Fruit fly (Drosophila melanogaster) whole organism, prepupa: ENCODE results near the gene Dus1.

Source experiments
- Blimp-1 ChIP-seq: fragments of 200-800 bp; sonication (Bioruptor generic); optimal IDR thresholded peaks from 3 replicates; lab custom pipeline; 2017; ENCODE audit warnings: missing biosample characterization, missing genetic modification characterization, mild to moderate bottlenecking, moderate library complexity, missing genetic modification reagents
- CG10631 ChIP-seq: fragments of 200-800 bp; sonication (Bioruptor generic); optimal IDR thresholded peaks from 2 replicates; lab custom pipeline; 2016; ENCODE audit warnings: missing biosample characterization, missing genetic modification characterization
- CG10669 ChIP-seq: fragments of 200-800 bp; sonication (Bioruptor generic); optimal IDR thresholded peaks from 3 replicates; lab custom pipeline; 2018; ENCODE audit warnings: missing biosample characterization, mild to moderate bottlenecking, missing genetic modification characterization, moderate library complexity
- CG11294 ChIP-seq: fragments of 200-800 bp; sonication (Bioruptor generic); IDR thresholded peaks from 2 replicates; pipeline ENCODE4 v1.3.6; 2022; ENCODE audit warnings: missing biosample characterization, missing genetic modification characterization
- CG11762 ChIP-seq: fragments of 200-800 bp; sonication (Bioruptor generic); optimal IDR thresholded peaks from 3 replicates; lab custom pipeline; 2016; ENCODE audit warnings: missing biosample characterization, missing genetic modification characterization; ENCODE audit not compliant: insufficient read depth
- CG11902 ChIP-seq: fragments of 200-800 bp; sonication (Bioruptor generic); optimal IDR thresholded peaks from 3 replicates; lab custom pipeline; 2016; ENCODE audit warnings: missing biosample characterization, missing genetic modification characterization
- CG15336 ChIP-seq: fragments of 200-800 bp; sonication (Bioruptor generic); IDR thresholded peaks from 2 replicates; pipeline ENCODE4 v1.3.6; 2022; ENCODE audit warnings: missing biosample characterization, missing genetic modification characterization
- CG1621 ChIP-seq: fragments of 200-800 bp; sonication (Bioruptor generic); optimal IDR thresholded peaks from 3 replicates; lab custom pipeline; 2018; ENCODE audit warnings: missing biosample characterization, mild to moderate bottlenecking, missing genetic modification characterization
- CG16779 ChIP-seq: fragments of 200-800 bp; sonication (Bioruptor generic); optimal IDR thresholded peaks from 3 replicates; lab custom pipeline; 2017; ENCODE audit warnings: missing biosample characterization, mild to moderate bottlenecking, missing genetic modification characterization
- CG3032 ChIP-seq: fragments of 200-800 bp; optimal IDR thresholded peaks from 2 replicates; lab custom pipeline; 2019; ENCODE audit warnings: missing biosample characterization, mild to moderate bottlenecking, missing genetic modification characterization, moderate library complexity
- CG32006 ChIP-seq: fragments of 200-800 bp; sonication (Bioruptor generic); optimal IDR thresholded peaks from 3 replicates; lab custom pipeline; 2017; ENCODE audit warnings: missing biosample characterization, mild to moderate bottlenecking, missing genetic modification characterization
- CG34406 ChIP-seq: fragments of 200-800 bp; sonication (Bioruptor generic); optimal IDR thresholded peaks from 3 replicates; lab custom pipeline; 2016; ENCODE audit warnings: missing biosample characterization, missing genetic modification characterization
- CG6276 ChIP-seq: fragments of 200-800 bp; sonication (Bioruptor generic); optimal IDR thresholded peaks from 2 replicates; lab custom pipeline; 2017; ENCODE audit warnings: missing biosample characterization, mild to moderate bottlenecking, missing genetic modification characterization
- CG6792 ChIP-seq: fragments of 200-800 bp; sonication (Bioruptor generic); optimal IDR thresholded peaks from 3 replicates; lab custom pipeline; 2016; ENCODE audit warnings: missing biosample characterization, missing genetic modification characterization
- CG6808 ChIP-seq: fragments of 200-800 bp; sonication (Bioruptor generic); optimal IDR thresholded peaks from 3 replicates; lab custom pipeline; 2017; ENCODE audit warnings: missing biosample characterization, missing genetic modification characterization, mild to moderate bottlenecking, moderate library complexity, missing genetic modification reagents
- CG6854 ChIP-seq: fragments of 200-800 bp; sonication (Bioruptor generic); optimal IDR thresholded peaks from 2 replicates; lab custom pipeline; 2017; ENCODE audit warnings: missing biosample characterization, mild to moderate bottlenecking, missing genetic modification characterization
- CG7368 ChIP-seq: fragments of 200-800 bp; sonication (Bioruptor generic); optimal IDR thresholded peaks from 3 replicates; lab custom pipeline; 2016; ENCODE audit warnings: missing biosample characterization, missing genetic modification characterization
- CG8319 ChIP-seq: fragments of 200-800 bp; sonication (Bioruptor generic); optimal IDR thresholded peaks from 3 replicates; lab custom pipeline; 2016; ENCODE audit warnings: missing biosample characterization, missing genetic modification characterization
- Eip75B ChIP-seq: fragments of 200-800 bp; sonication (Bioruptor generic); optimal IDR thresholded peaks from 3 replicates; lab custom pipeline; 2016; ENCODE audit warnings: missing biosample characterization, missing genetic modification characterization
- Eip93F ChIP-seq: fragments of 200-800 bp; sonication (Bioruptor generic); optimal IDR thresholded peaks from 2 replicates; lab custom pipeline; 2016; ENCODE audit warnings: missing biosample characterization, mild to moderate bottlenecking, missing genetic modification characterization
- Ets96B ChIP-seq: fragments of 200-800 bp; optimal IDR thresholded peaks from 2 replicates; lab custom pipeline; 2019; ENCODE audit warnings: missing biosample characterization, mild to moderate bottlenecking, missing genetic modification characterization, moderate library complexity
- Gug ChIP-seq: fragments of 200-800 bp; sonication (Bioruptor generic); IDR thresholded peaks from 2 replicates; pipeline ENCODE4 v1.3.6; 2022; ENCODE audit warnings: missing biosample characterization, missing genetic modification characterization
- Hr38 ChIP-seq: sonication (Bioruptor generic); optimal IDR thresholded peaks from 2 replicates; lab custom pipeline; 2016; ENCODE audit warnings: missing biosample characterization, missing genetic modification characterization
- Hr39 ChIP-seq: fragments of 200-800 bp; sonication (Bioruptor generic); optimal IDR thresholded peaks from 2 replicates; lab custom pipeline; 2016; ENCODE audit warnings: missing biosample characterization, missing genetic modification characterization
- Hr4 ChIP-seq: fragments of 200-800 bp; sonication (Bioruptor generic); optimal IDR thresholded peaks from 3 replicates; lab custom pipeline; 2016; ENCODE audit warnings: missing biosample characterization, missing genetic modification characterization
- Lpt ChIP-seq: fragments of 200-800 bp; sonication (Bioruptor generic); optimal IDR thresholded peaks from 3 replicates; lab custom pipeline; 2016; ENCODE audit warnings: missing biosample characterization, missing genetic modification characterization
- Met ChIP-seq: fragments of 200-800 bp; sonication (Bioruptor generic); optimal IDR thresholded peaks from 3 replicates; lab custom pipeline; 2016; ENCODE audit warnings: missing biosample characterization, missing genetic modification characterization
- OdsH ChIP-seq: fragments of 200-800 bp; sonication (Bioruptor generic); optimal IDR thresholded peaks from 3 replicates; lab custom pipeline; 2016; ENCODE audit warnings: missing biosample characterization, missing genetic modification characterization
- Smox ChIP-seq: fragments of 200-800 bp; sonication (Bioruptor generic); optimal IDR thresholded peaks from 3 replicates; lab custom pipeline; 2016; ENCODE audit warnings: missing biosample characterization, missing genetic modification characterization
- Sox102F ChIP-seq: fragments of 200-800 bp; sonication (Bioruptor generic); optimal IDR thresholded peaks from 2 replicates; lab custom pipeline; 2016; ENCODE audit warnings: missing biosample characterization, mild to moderate bottlenecking, missing genetic modification characterization
- Sox15 ChIP-seq: fragments of 200-800 bp; sonication (Bioruptor generic); optimal IDR thresholded peaks from 3 replicates; lab custom pipeline; 2016; ENCODE audit warnings: missing biosample characterization, missing genetic modification characterization
- acj6 ChIP-seq: fragments of 200-800 bp; sonication (Bioruptor generic); optimal IDR thresholded peaks from 3 replicates; lab custom pipeline; 2016; ENCODE audit warnings: missing biosample characterization, missing genetic modification characterization
- cyc ChIP-seq: fragments of 200-800 bp; sonication (Bioruptor generic); optimal IDR thresholded peaks from 3 replicates; lab custom pipeline; 2016; ENCODE audit warnings: missing biosample characterization, missing genetic modification characterization
- dac ChIP-seq: fragments of 200-800 bp; sonication (Bioruptor generic); optimal IDR thresholded peaks from 2 replicates; lab custom pipeline; 2017; ENCODE audit warnings: missing biosample characterization, mild to moderate bottlenecking, missing genetic modification characterization
- dsx ChIP-seq: fragments of 200-800 bp; optimal IDR thresholded peaks from 3 replicates; lab custom pipeline; 2019; ENCODE audit warnings: missing biosample characterization, mild to moderate bottlenecking, missing genetic modification characterization, moderate library complexity; ENCODE audit not compliant: poor library complexity, severe bottlenecking
- eg ChIP-seq: fragments of 200-800 bp; sonication (Bioruptor generic); IDR thresholded peaks from 3 replicates; pipeline ENCODE4 v1.3.6; 2022; ENCODE audit warnings: missing biosample characterization, missing genetic modification characterization
- esn ChIP-seq: fragments of 200-800 bp; sonication (Bioruptor generic); optimal IDR thresholded peaks from 2 replicates; lab custom pipeline; 2016; ENCODE audit warnings: missing biosample characterization, mild to moderate bottlenecking, missing genetic modification characterization, moderate library complexity
- fd59A ChIP-seq: fragments of 200-800 bp; sonication (Bioruptor generic); optimal IDR thresholded peaks from 2 replicates; lab custom pipeline; 2017; ENCODE audit warnings: missing biosample characterization, mild to moderate bottlenecking, missing genetic modification characterization, missing genetic modification reagents
- fd85E ChIP-seq: fragments of 200-800 bp; sonication (Bioruptor generic); optimal IDR thresholded peaks from 3 replicates; lab custom pipeline; 2016; ENCODE audit warnings: missing biosample characterization, missing genetic modification characterization
- fkh ChIP-seq: fragments of 200-800 bp; sonication (Bioruptor generic); optimal IDR thresholded peaks from 3 replicates; lab custom pipeline; 2017; ENCODE audit warnings: missing biosample characterization, mild to moderate bottlenecking, missing genetic modification characterization, moderate library complexity
- lz ChIP-seq: fragments of 200-800 bp; sonication (Bioruptor generic); optimal IDR thresholded peaks from 3 replicates; lab custom pipeline; 2016; ENCODE audit warnings: missing biosample characterization, missing genetic modification characterization
- net ChIP-seq: fragments of 200-800 bp; sonication (Bioruptor generic); optimal IDR thresholded peaks from 3 replicates; lab custom pipeline; 2016; ENCODE audit warnings: missing biosample characterization, missing genetic modification characterization
- salr ChIP-seq, 2 experiments: fragments of 200-800 bp; sonication (Bioruptor generic); optimal IDR thresholded peaks; 3 replicates each; lab custom pipeline; 2016 to 2018; ENCODE audit warnings: missing biosample characterization in 2 of 2, missing genetic modification characterization in 2 of 2, mild to moderate bottlenecking in 1 of 2
- spab ChIP-seq: fragments of 200-800 bp; sonication (Bioruptor generic); optimal IDR thresholded peaks from 2 replicates; lab custom pipeline; 2017; ENCODE audit warnings: missing biosample characterization, mild to moderate bottlenecking, missing genetic modification characterization, missing genetic modification reagents
- svp ChIP-seq: fragments of 200-800 bp; sonication (Bioruptor generic); peaks from one replicate; lab custom pipeline; 2016; ENCODE audit warnings: missing biosample characterization, missing genetic modification characterization
- topi ChIP-seq: fragments of 200-800 bp; sonication (Bioruptor generic); optimal IDR thresholded peaks from 3 replicates; lab custom pipeline; 2016; ENCODE audit warnings: missing biosample characterization, missing genetic modification characterization
- vri ChIP-seq: fragments of 200-800 bp; sonication (Bioruptor generic); optimal IDR thresholded peaks from 3 replicates; lab custom pipeline; 2016; ENCODE audit warnings: missing biosample characterization, mild to moderate bottlenecking, missing genetic modification characterization

Dus1 gene

dm6 chr2L:286421-286820 lies 14.9 kb upstream of the Dus1 start (continued):
- peak; percentile 88 for TF ChIP-seq dsx (GFP tag; lab: Kevin White, UChicago)
- TF ChIP-seq CG3032 (tag; lab: Kevin White, UChicago) = peak; percentile 40
- no peak for TF ChIP-seq fd59A (GFP tag; lab: Kevin White, UChicago)
- TF ChIP-seq CG1621 (tag; lab: Kevin White, UChicago) = peak; percentile 74
- peak; percentile 41 for TF ChIP-seq Ets96B (tag; lab: Kevin White, UChicago)
- TF ChIP-seq CG11902 (GFP tag; lab: Kevin White, UChicago) = peak; percentile 46
- TF ChIP-seq topi (GFP tag; lab: Kevin White, UChicago) = peak; percentile 81
- peak; percentile 52 for TF ChIP-seq CG10631 (GFP tag; lab: Kevin White, UChicago)
- no peak for TF ChIP-seq Smox (GFP tag; lab: Kevin White, UChicago)
- peak; percentile 86 for TF ChIP-seq CG6854
- TF ChIP-seq Sox102F = peak; percentile 85
- peak; percentile 67 for TF ChIP-seq CG10669 (GFP tag; lab: Kevin White, UChicago)
- peak in 1 of 2 experiments; percentile 48 for TF ChIP-seq salr (GFP tag; optimal IDR thresholded peaks at IDR 0.05; lab: Kevin White, UChicago)
- peak; percentile 62 for TF ChIP-seq CG11762 (GFP tag; lab: Kevin White, UChicago)
- TF ChIP-seq Gug (GFP tag; lab: Robert Waterston, UW) = 0 out of 2 replicates have a peak, but pooled peaks have one; percentile 24
- peak; percentile 84 for TF ChIP-seq Eip75B (GFP tag; lab: Kevin White, UChicago)
- peak; percentile 92 for TF ChIP-seq Eip93F (GFP tag; lab: Kevin White, UChicago)
- peak; percentile 71 for TF ChIP-seq CG6808
- TF ChIP-seq spab (GFP tag; lab: Kevin White, UChicago) = peak; percentile 46
- peak; percentile 62 for TF ChIP-seq CG34406 (GFP tag; lab: Kevin White, UChicago)
- peak; percentile 70 for TF ChIP-seq CG15336
- peak; percentile 83 for TF ChIP-seq cyc (GFP tag; lab: Kevin White, UChicago)
- peak; percentile 86 for TF ChIP-seq CG16779 (tag; lab: Kevin White, UChicago)
- peak; percentile 80 for TF ChIP-seq net (GFP tag; lab: Kevin White, UChicago)
- TF ChIP-seq Hr38 (GFP tag; lab: Kevin White, UChicago) = no peak
- peak; percentile 35; the same call in 1 of the 2 replicates for TF ChIP-seq CG11294
- TF ChIP-seq fkh (GFP tag; lab: Kevin White, UChicago) = no peak
- peak; percentile 84 for TF ChIP-seq Hr39
- TF ChIP-seq OdsH (GFP tag; lab: Kevin White, UChicago) = peak; percentile 70
- TF ChIP-seq, all 60 proteins: peak for 52

- TF ChIP-seq OdsH (GFP tag; lab: Kevin White, UChicago) (peak; percentile 42), CG10669 (GFP tag; lab: Kevin White, UChicago) (peak; percentile 8), acj6 (GFP tag; lab: Kevin White, UChicago) (peak; percentile 53), Sox102F (no peak), eg (GFP tag; lab: Robert Waterston, UW) (peak; percentile 71), CG7368 (no peak), esn (GFP tag; lab: Kevin White, UChicago) (peak; percentile 61), CG32006 (GFP tag; lab: Kevin White, UChicago) (peak; percentile 6), Eip75B (GFP tag; lab: Kevin White, UChicago) (peak; percentile 56), fd85E (no peak), svp (peak; percentile 27), vri (GFP tag; lab: Kevin White, UChicago) (no peak), CG6276 (GFP tag; lab: Kevin White, UChicago) (no peak), Smox (GFP tag; lab: Kevin White, UChicago) (no peak), CG11902 (GFP tag; lab: Kevin White, UChicago) (no peak), fkh (GFP tag; lab: Kevin White, UChicago) (peak; percentile 6), spab (GFP tag; lab: Kevin White, UChicago) (no peak), Lpt (no peak), Blimp-1 (GFP tag; lab: Kevin White, UChicago) (peak; percentile 1), CG6792 (GFP tag; lab: Kevin White, UChicago) (no peak), Hr39 (peak; percentile 20), CG10631 (GFP tag; lab: Kevin White, UChicago) (peak; percentile 60), CG6854 (peak; percentile 60), CG8319 (GFP tag; lab: Kevin White, UChicago) (no peak), CG11294 (no peak), salr (GFP tag; optimal IDR thresholded peaks at IDR 0.05; lab: Kevin White, UChicago) (peak in 1 of 2 experiments; percentile 17), net (GFP tag; lab: Kevin White, UChicago) (no peak), lz (GFP tag; lab: Kevin White, UChicago) (peak; percentile 48), Sox15 (GFP tag; lab: Kevin White, UChicago) (no peak), Ets96B (tag; lab: Kevin White, UChicago) (peak; percentile 31), dac (no peak), Met (peak; percentile 65), Hr4 (GFP tag; lab: Kevin White, UChicago) (no peak), Hr38 (GFP tag; lab: Kevin White, UChicago) (no peak)
Observed at dm6 chr2L:285596-286023, 14.1 kb upstream of the Dus1 start.
